Fruit fly (Drosophila melanogaster) whole organism, adult: ENCODE measurements around the gene CG9500.

ENCODE experiments used
- CG11617 ChIP-seq: fragments of 200-800 bp; sonication (Bioruptor generic); optimal IDR thresholded peaks from 2 replicates; lab custom pipeline; 2017; ENCODE audit warnings: mild to moderate bottlenecking, missing biosample characterization, missing genetic modification reagents, missing genetic modification characterization
- CG12768 ChIP-seq: fragments of 200-800 bp; sonication (Bioruptor generic); optimal IDR thresholded peaks from 2 replicates; lab custom pipeline; 2017; ENCODE audit warnings: missing biosample characterization, missing genetic modification characterization, mild to moderate bottlenecking, moderate library complexity, missing genetic modification reagents
- CG14711 ChIP-seq: fragments of 200-800 bp; sonication (Bioruptor generic); optimal IDR thresholded peaks from 2 replicates; lab custom pipeline; 2018; ENCODE audit warnings: missing biosample characterization, mild to moderate bottlenecking, missing genetic modification characterization, moderate library complexity
- CG1620 ChIP-seq: fragments of 200-800 bp; sonication (Bioruptor generic); optimal IDR thresholded peaks from 2 replicates; lab custom pipeline; 2016; ENCODE audit warnings: missing biosample characterization, missing genetic modification characterization
- CG33017 ChIP-seq: fragments of 200-800 bp; sonication (Bioruptor generic); optimal IDR thresholded peaks from 2 replicates; lab custom pipeline; 2018; ENCODE audit warnings: missing biosample characterization, mild to moderate bottlenecking, missing genetic modification characterization, moderate library complexity
- CG5204 ChIP-seq: fragments of 200-800 bp; sonication (Bioruptor generic); optimal IDR thresholded peaks from 2 replicates; lab custom pipeline; 2016; ENCODE audit warnings: missing biosample characterization, missing genetic modification characterization
- CG7045 ChIP-seq: fragments of 200-800 bp; sonication (Bioruptor generic); optimal IDR thresholded peaks from 2 replicates; lab custom pipeline; 2017; ENCODE audit warnings: missing biosample characterization, mild to moderate bottlenecking, missing genetic modification characterization
- CG7101 ChIP-seq: fragments of 200-800 bp; sonication (Bioruptor generic); optimal IDR thresholded peaks from 2 replicates; lab custom pipeline; 2018; ENCODE audit warnings: missing biosample characterization, mild to moderate bottlenecking, missing genetic modification characterization, moderate library complexity
- Clk ChIP-seq: fragments of 200-800 bp; sonication (Bioruptor generic); optimal IDR thresholded peaks from 2 replicates; lab custom pipeline; 2017; ENCODE audit warnings: missing biosample characterization, missing genetic modification characterization
- Crg-1 ChIP-seq: fragments of 200-800 bp; sonication (Bioruptor generic); optimal IDR thresholded peaks from 2 replicates; lab custom pipeline; 2016; ENCODE audit warnings: missing biosample characterization, missing genetic modification characterization
- Hr96 ChIP-seq: fragments of 200-800 bp; sonication (Bioruptor generic); optimal IDR thresholded peaks from 2 replicates; lab custom pipeline; 2016; ENCODE audit warnings: missing biosample characterization, missing genetic modification characterization
- Mnt ChIP-seq: fragments of 200-800 bp; sonication (Bioruptor generic); optimal IDR thresholded peaks from 2 replicates; lab custom pipeline; 2016; ENCODE audit warnings: missing biosample characterization, mild to moderate bottlenecking, missing genetic modification characterization
- bab1 ChIP-seq: fragments of 200-800 bp; sonication (Bioruptor generic); optimal IDR thresholded peaks from 3 replicates; lab custom pipeline; 2019; ENCODE audit warnings: missing biosample characterization, mild to moderate bottlenecking, missing genetic modification characterization, moderate library complexity
- cic ChIP-seq: fragments of 200-800 bp; sonication (Bioruptor generic); optimal IDR thresholded peaks from 2 replicates; lab custom pipeline; 2017; ENCODE audit warnings: missing biosample characterization, mild to moderate bottlenecking, missing genetic modification characterization, moderate library complexity
- cnc ChIP-seq, 2 experiments: fragments of >200 bp; optimal IDR thresholded peaks; 2 replicates each; lab custom pipeline; 2017
- kay ChIP-seq: fragments of 200-800 bp; sonication (Bioruptor generic); peaks from one replicate; lab custom pipeline; 2016; ENCODE audit warnings: missing biosample characterization, missing genetic modification characterization, borderline replicate concordance
- ovo ChIP-seq: fragments of 200-800 bp; sonication (Bioruptor generic); optimal IDR thresholded peaks from 2 replicates; lab custom pipeline; 2016; ENCODE audit warnings: missing biosample characterization, missing genetic modification characterization
- pad ChIP-seq: fragments of 200-800 bp; sonication (Bioruptor generic); optimal IDR thresholded peaks from 3 replicates; lab custom pipeline; 2017; ENCODE audit warnings: missing biosample characterization, missing genetic modification characterization, mild to moderate bottlenecking, moderate library complexity, missing genetic modification reagents
- tj ChIP-seq: fragments of 200-800 bp; sonication (Bioruptor generic); optimal IDR thresholded peaks from 3 replicates; lab custom pipeline; 2017; ENCODE audit warnings: missing biosample characterization, mild to moderate bottlenecking, missing genetic modification characterization, moderate library complexity
- toe ChIP-seq: fragments of 200-800 bp; sonication (Bioruptor generic); optimal IDR thresholded peaks from 2 replicates; lab custom pipeline; 2016; ENCODE audit warnings: missing biosample characterization, missing genetic modification characterization

CG9500 gene

DNA sequence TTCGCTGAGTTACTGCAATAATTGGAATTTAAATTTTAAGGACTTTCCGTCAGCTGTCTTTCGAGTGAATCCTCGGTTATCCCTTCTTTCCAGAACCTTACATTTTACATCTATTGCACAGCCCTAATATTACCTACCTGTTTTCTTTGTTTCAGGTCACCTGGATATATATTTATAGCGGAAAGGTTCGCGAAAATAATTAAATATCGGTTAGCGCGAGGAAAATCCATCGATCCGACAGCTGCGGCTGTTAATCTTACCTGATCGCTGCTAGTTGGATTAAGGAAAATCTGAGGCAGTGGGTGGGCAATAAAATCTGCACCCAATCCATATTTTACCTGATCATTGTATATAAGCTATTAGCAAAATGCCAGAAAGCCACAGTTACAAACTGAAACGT, 15.0 kb upstream of the CG9500 start:
- TF ChIP-seq CG33017 (no peak), CG7101 (no peak), Crg-1 (GFP tag; lab: Kevin White, UChicago) (no peak), CG1620 (GFP tag; lab: Kevin White, UChicago) (no peak), cnc (optimal IDR thresholded peaks at IDR 0.05; lab: Kevin White, UChicago) (no peak), toe (no peak), Clk (GFP tag; lab: Kevin White, UChicago) (no peak)

DNA sequence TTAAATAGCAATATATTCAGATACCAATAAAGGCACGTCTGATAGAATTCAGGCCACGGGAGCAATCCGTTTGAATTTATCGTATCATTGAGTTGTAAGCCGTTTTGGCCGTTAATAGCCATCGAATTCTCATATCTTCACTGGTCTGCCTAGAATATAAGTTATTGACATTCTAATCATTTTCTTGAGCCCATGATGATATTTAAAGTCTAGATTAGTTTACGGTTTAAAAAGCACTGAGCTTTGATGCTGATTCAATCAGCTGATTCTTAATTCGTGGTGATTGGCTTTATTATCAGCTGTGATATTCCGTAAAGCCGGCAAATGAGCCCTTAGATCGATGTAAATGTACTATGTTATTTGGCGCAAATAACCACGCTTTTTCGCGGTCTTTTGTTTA, 14.0 kb upstream of the CG9500 start, which contains the start of gene slam:
Gene slam (plus strand): TSS at position 301 of the 400 bp plus-strand sequence.
- no peak for TF ChIP-seq pad
- no peak for TF ChIP-seq CG12768 (GFP tag; lab: Kevin White, UChicago)

dm6 chr2L:6371025-6371641, 13.0 kb upstream of the CG9500 start:
- peak; percentile 97 for TF ChIP-seq tj (GFP tag; lab: Kevin White, UChicago)
- TF ChIP-seq bab1, result peak; percentile 35
- TF ChIP-seq CG7045 (GFP tag; lab: Kevin White, UChicago), result no peak

DNA sequence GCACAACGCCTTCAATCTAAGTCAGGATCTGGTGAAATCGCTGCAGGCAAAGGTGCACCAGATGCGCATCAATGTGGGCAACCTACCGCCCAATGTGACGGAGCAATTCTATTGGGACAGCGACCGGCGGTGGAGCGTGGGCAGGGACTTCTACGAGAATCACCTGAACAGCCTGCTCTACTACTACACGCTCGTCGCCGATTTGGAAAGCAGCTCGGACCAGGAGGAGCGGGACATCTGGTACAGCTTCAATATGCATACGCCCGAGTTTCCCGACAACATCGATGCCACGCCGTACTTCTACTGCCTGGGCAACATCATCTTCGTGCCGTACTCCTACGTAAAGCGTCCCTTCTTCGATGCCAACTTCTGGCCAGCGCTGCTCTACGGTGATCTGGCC, 11.2 kb upstream of the CG9500 start:
- no peak for TF ChIP-seq cic (GFP tag; lab: Kevin White, UChicago)
- TF ChIP-seq Hr96, result no peak
- no peak for TF ChIP-seq CG11617 (GFP tag; lab: Kevin White, UChicago)
- TF ChIP-seq Mnt (GFP tag; lab: Kevin White, UChicago), result no peak
- TF ChIP-seq Clk (GFP tag; lab: Kevin White, UChicago), result no peak

DNA sequence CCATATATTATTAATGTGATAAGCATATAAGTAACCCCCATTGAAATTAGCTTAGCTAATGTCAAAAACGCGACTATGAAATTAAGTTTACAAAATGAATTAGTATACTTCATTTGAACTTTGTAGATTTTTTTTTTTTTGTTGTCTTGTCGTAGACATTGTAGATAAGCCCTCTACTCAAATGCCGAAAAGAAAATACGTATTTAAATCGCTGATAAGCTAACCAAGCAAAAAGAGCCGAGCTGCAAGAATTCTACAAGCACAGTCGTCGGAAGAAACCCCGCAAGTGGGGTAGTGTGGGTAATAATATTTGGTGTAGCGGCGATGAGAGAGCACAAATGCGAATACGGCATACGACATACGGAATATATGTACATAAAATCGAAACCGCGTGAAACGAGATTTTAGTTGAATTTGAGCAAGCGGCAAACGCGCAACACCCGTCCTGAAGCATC, 9.4 kb upstream of the CG9500 start, which contains the start of gene Nepl4:
Gene Nepl4 (plus strand): TSS at position 405 of the 455 bp plus-strand sequence.
- TF ChIP-seq Hr96, result no peak
- TF ChIP-seq tj (GFP tag; lab: Kevin White, UChicago), result peak; percentile 78
- no peak for TF ChIP-seq CG5204 (GFP tag; lab: Kevin White, UChicago)
- no peak for TF ChIP-seq Clk (GFP tag; lab: Kevin White, UChicago)
- TF ChIP-seq CG1620 (GFP tag; lab: Kevin White, UChicago), result no peak

- TF ChIP-seq CG7101 (no peak), ovo (GFP tag; lab: Kevin White, UChicago) (no peak), CG12768 (GFP tag; lab: Kevin White, UChicago) (no peak), cnc (optimal IDR thresholded peaks at IDR 0.05; lab: Kevin White, UChicago) (no peak), CG11617 (GFP tag; lab: Kevin White, UChicago) (no peak), kay (no peak), CG1620 (GFP tag; lab: Kevin White, UChicago) (no peak)
These were observed 8.8 kb upstream of the CG9500 start for dm6 chr2L:6366924-6367323.

- TF ChIP-seq CG7045 (GFP tag; lab: Kevin White, UChicago) (no peak), CG7101 (no peak), pad (no peak), CG1620 (GFP tag; lab: Kevin White, UChicago) (no peak), cnc (optimal IDR thresholded peaks at IDR 0.05; lab: Kevin White, UChicago) (no peak), tj (GFP tag; lab: Kevin White, UChicago) (no peak), Crg-1 (GFP tag; lab: Kevin White, UChicago) (no peak), Mnt (GFP tag; lab: Kevin White, UChicago) (no peak), CG5204 (GFP tag; lab: Kevin White, UChicago) (no peak), kay (no peak), CG12768 (GFP tag; lab: Kevin White, UChicago) (no peak), bab1 (no peak), toe (no peak), CG33017 (no peak), Clk (GFP tag; lab: Kevin White, UChicago) (no peak), cic (GFP tag; lab: Kevin White, UChicago) (no peak), CG11617 (GFP tag; lab: Kevin White, UChicago) (no peak), ovo (GFP tag; lab: Kevin White, UChicago) (no peak), Hr96 (no peak), CG14711 (no peak)
These were observed 1.9 kb upstream of the CG9500 start for dm6 chr2L:6360059-6360458.

DNA sequence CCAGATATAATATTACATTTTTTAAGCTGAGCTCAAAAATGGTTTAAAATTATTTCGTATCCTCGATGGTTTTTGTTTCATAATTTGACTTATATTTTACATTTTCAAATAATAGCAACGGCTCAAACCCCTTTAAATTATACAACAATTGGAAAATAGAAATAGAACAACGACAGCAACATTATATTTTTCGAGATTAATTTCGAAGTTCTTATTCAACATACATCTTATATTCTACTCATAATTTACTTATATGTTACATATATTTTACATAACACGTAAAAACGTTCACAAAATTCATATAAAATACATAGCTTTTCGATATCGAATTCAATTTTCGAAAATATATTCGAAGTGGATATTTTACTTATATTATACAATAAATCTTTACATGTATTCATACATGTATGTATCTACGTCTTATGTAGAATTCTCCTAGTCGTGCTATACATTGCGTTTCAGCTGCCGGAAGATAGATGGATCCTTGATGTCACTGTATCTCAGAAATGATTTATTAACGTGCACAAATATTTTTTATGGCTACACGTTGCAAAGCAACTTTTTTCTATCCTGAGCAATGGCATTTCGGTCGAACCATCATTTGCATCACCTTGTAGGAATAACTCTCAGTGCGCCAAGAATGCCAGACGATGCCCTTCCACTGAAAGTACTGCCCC, 1.3 kb downstream of the CG9500 start:
- TF ChIP-seq tj (GFP tag; lab: Kevin White, UChicago) (no peak), CG5204 (GFP tag; lab: Kevin White, UChicago) (no peak), cnc (optimal IDR thresholded peaks at IDR 0.05; lab: Kevin White, UChicago) (no peak), Mnt (GFP tag; lab: Kevin White, UChicago) (no peak), CG12768 (GFP tag; lab: Kevin White, UChicago) (no peak), cic (GFP tag; lab: Kevin White, UChicago) (no peak), toe (no peak), CG14711 (no peak), CG1620 (GFP tag; lab: Kevin White, UChicago) (no peak), kay (no peak), pad (no peak), Hr96 (no peak)
